Worm (Caenorhabditis elegans) whole organism, mixed stage, embryonic: ENCODE results near the gene EEED8.3.

ENCODE experiments used
- M03D4.4 ChIP-seq: sonication (generic microtip); optimal IDR thresholded peaks from 2 replicates; lab custom pipeline; 2017; ENCODE audit warnings: mild to moderate bottlenecking, missing genetic modification characterization, missing compliant biosample characterization
- bed-3 ChIP-seq: fragments of 200-800 bp; sonication (Bioruptor generic); optimal IDR thresholded peaks from 3 replicates; lab custom pipeline; 2018; ENCODE audit warnings: mild to moderate bottlenecking, missing genetic modification characterization, moderate library complexity, missing compliant biosample characterization
- blmp-1 ChIP-seq: fragments of 150-350 bp; optimal IDR thresholded peaks from 2 replicates; lab custom pipeline; 2014; ENCODE audit warnings: missing biosample characterization, missing genetic modification characterization
- ceh-39 ChIP-seq: fragments of 150-350 bp; optimal IDR thresholded peaks from 2 replicates; lab custom pipeline; 2014; ENCODE audit warnings: missing biosample characterization, missing genetic modification characterization
- ceh-43 ChIP-seq: fragments of 200-800 bp; sonication (Bioruptor generic); optimal IDR thresholded peaks from 2 replicates; lab custom pipeline; 2018; ENCODE audit warnings: mild to moderate bottlenecking, missing genetic modification characterization, moderate library complexity, missing compliant biosample characterization
- ceh-83 ChIP-seq: fragments of 200-800 bp; sonication (Bioruptor generic); optimal IDR thresholded peaks from 2 replicates; lab custom pipeline; 2018; ENCODE audit warnings: mild to moderate bottlenecking, missing genetic modification characterization, missing compliant biosample characterization
- ces-1 ChIP-seq: fragments of 150-350 bp; optimal IDR thresholded peaks from 2 replicates; lab custom pipeline; 2014; ENCODE audit warnings: missing biosample characterization, missing genetic modification reagents, missing genetic modification characterization
- cnd-1 ChIP-seq: fragments of 200-800 bp; sonication (Bioruptor generic); optimal IDR thresholded peaks from 2 replicates; lab custom pipeline; 2018; ENCODE audit warnings: mild to moderate bottlenecking, missing genetic modification characterization, missing compliant biosample characterization
- drap-1 ChIP-seq: fragments of 200-800 bp; sonication (Bioruptor generic); optimal IDR thresholded peaks from 3 replicates; lab custom pipeline; 2018; ENCODE audit warnings: mild to moderate bottlenecking, missing genetic modification characterization, missing compliant biosample characterization
- elt-1 ChIP-seq: sonication (generic microtip); optimal IDR thresholded peaks from 2 replicates; lab custom pipeline; 2017; ENCODE audit warnings: missing genetic modification characterization, mild to moderate bottlenecking, missing compliant biosample characterization, antibody characterized with exemption, moderate library complexity, borderline replicate concordance; ENCODE audit not compliant: insufficient read depth
- elt-3 ChIP-seq: fragments of 150-350 bp; optimal IDR thresholded peaks from 2 replicates; lab custom pipeline; 2014; ENCODE audit warnings: missing biosample characterization, missing genetic modification characterization
- flh-1 ChIP-seq: fragments of 200-800 bp; sonication (Bioruptor generic); optimal IDR thresholded peaks from 2 replicates; lab custom pipeline; 2018; ENCODE audit warnings: mild to moderate bottlenecking, missing genetic modification characterization, moderate library complexity, missing compliant biosample characterization
- ham-2 ChIP-seq: fragments of 200-800 bp; sonication (Bioruptor generic); optimal IDR thresholded peaks from 2 replicates; lab custom pipeline; 2018; ENCODE audit warnings: mild to moderate bottlenecking, missing genetic modification characterization, missing compliant biosample characterization
- hlh-1 ChIP-seq: fragments of 150-350 bp; optimal IDR thresholded peaks from 2 replicates; lab custom pipeline; 2014; ENCODE audit warnings: missing biosample characterization, missing genetic modification reagents, missing genetic modification characterization
- lin-13 ChIP-seq: fragments of 150-350 bp; optimal IDR thresholded peaks from 2 replicates; lab custom pipeline; 2014; ENCODE audit warnings: missing biosample characterization, missing genetic modification characterization
- lin-32 ChIP-seq: fragments of 200-800 bp; sonication (Bioruptor generic); optimal IDR thresholded peaks from 2 replicates; lab custom pipeline; 2018; ENCODE audit warnings: mild to moderate bottlenecking, missing genetic modification characterization, missing compliant biosample characterization
- lsy-2 ChIP-seq: fragments of 150-350 bp; optimal IDR thresholded peaks from 2 replicates; lab custom pipeline; 2014; ENCODE audit warnings: missing biosample characterization, missing genetic modification characterization
- mab-5 ChIP-seq: fragments of 150-350 bp; optimal IDR thresholded peaks from 2 replicates; lab custom pipeline; 2014; ENCODE audit warnings: missing biosample characterization, missing genetic modification characterization
- mep-1 ChIP-seq: fragments of 150-350 bp; optimal IDR thresholded peaks from 2 replicates; lab custom pipeline; 2017; ENCODE audit warnings: missing biosample characterization, missing genetic modification reagents, missing genetic modification characterization, inconsistent platforms
- mls-2 ChIP-seq: sonication (generic microtip); optimal IDR thresholded peaks from 2 replicates; lab custom pipeline; 2016; ENCODE audit warnings: mild to moderate bottlenecking, missing genetic modification characterization, moderate library complexity, missing compliant biosample characterization
- nhr-12 ChIP-seq: fragments of 150-350 bp; optimal IDR thresholded peaks from 2 replicates; lab custom pipeline; 2014; ENCODE audit warnings: missing biosample characterization, missing genetic modification characterization
- nhr-2 ChIP-seq: fragments of 150-350 bp; optimal IDR thresholded peaks from 2 replicates; lab custom pipeline; 2014; ENCODE audit warnings: missing biosample characterization, missing genetic modification characterization
- nhr-237 ChIP-seq: fragments of 150-350 bp; optimal IDR thresholded peaks from 2 replicates; lab custom pipeline; 2014; ENCODE audit warnings: missing biosample characterization, missing genetic modification characterization
- nhr-28 ChIP-seq: fragments of 150-350 bp; optimal IDR thresholded peaks from 2 replicates; lab custom pipeline; 2014; ENCODE audit warnings: missing biosample characterization, missing genetic modification characterization
- nhr-76 ChIP-seq: sonication (generic microtip); optimal IDR thresholded peaks from 2 replicates; lab custom pipeline; 2017; ENCODE audit warnings: missing biosample characterization, missing genetic modification characterization
- pha-4 ChIP-seq: fragments of 150-350 bp; optimal IDR thresholded peaks from 2 replicates; lab custom pipeline; 2018; ENCODE audit warnings: missing biosample characterization, missing genetic modification reagents, missing genetic modification characterization
- sem-2 ChIP-seq: fragments of 200-800 bp; sonication (Bioruptor generic); optimal IDR thresholded peaks from 2 replicates; lab custom pipeline; 2018; ENCODE audit warnings: mild to moderate bottlenecking, missing genetic modification characterization, missing compliant biosample characterization
- snpc-4 ChIP-seq: fragments of 150-350 bp; optimal IDR thresholded peaks from 2 replicates; lab custom pipeline; 2014; ENCODE audit warnings: missing biosample characterization, missing genetic modification characterization
- sptf-1 ChIP-seq: sonication (generic microtip); optimal IDR thresholded peaks from 2 replicates; lab custom pipeline; 2017; ENCODE audit warnings: mild to moderate bottlenecking, missing genetic modification characterization, moderate library complexity, missing compliant biosample characterization
- tbx-8 ChIP-seq: fragments of 200-800 bp; sonication (Bioruptor generic); optimal IDR thresholded peaks from 2 replicates; lab custom pipeline; 2018; ENCODE audit warnings: mild to moderate bottlenecking, missing genetic modification characterization, moderate library complexity, missing compliant biosample characterization
- unc-120 ChIP-seq: sonication (generic microtip); optimal IDR thresholded peaks from 2 replicates; lab custom pipeline; 2017; ENCODE audit warnings: missing genetic modification characterization, missing compliant biosample characterization; ENCODE audit not compliant: poor library complexity, severe bottlenecking
- unc-39 ChIP-seq: fragments of 150-350 bp; optimal IDR thresholded peaks from 2 replicates; lab custom pipeline; 2014; ENCODE audit warnings: missing biosample characterization, missing genetic modification characterization
- unc-62 ChIP-seq: fragments of 150-350 bp; optimal IDR thresholded peaks from 2 replicates; lab custom pipeline; 2014; ENCODE audit warnings: missing biosample characterization, missing genetic modification reagents, missing genetic modification characterization
- zip-8 ChIP-seq: fragments of 150-350 bp; optimal IDR thresholded peaks from 2 replicates; lab custom pipeline; 2014; ENCODE audit warnings: missing biosample characterization, missing genetic modification characterization
- ztf-11 ChIP-seq: fragments of 150-350 bp; optimal IDR thresholded peaks from 2 replicates; lab custom pipeline; 2014; ENCODE audit warnings: missing biosample characterization, missing genetic modification characterization

The EEED8.3 gene

ce11 chrII:5387217-5387616 is 26.9 kb upstream of the EEED8.3 start, which contains the start of gene ccpp-6:
Gene ccpp-6 (minus strand): TSS chrII:5387317.
- no peak for TF ChIP-seq ztf-11 (tag; lab: Kevin White, UChicago)
- no peak for TF ChIP-seq pha-4 (tag; lab: Kevin White, UChicago)
- no peak for TF ChIP-seq unc-39 (tag; lab: Kevin White, UChicago)
- no peak for TF ChIP-seq cnd-1 (tag; lab: Kevin White, UChicago)
- no peak for TF ChIP-seq bed-3 (GFP tag; lab: Kevin White, UChicago)
- no peak for TF ChIP-seq lin-13 (tag; lab: Kevin White, UChicago)
- no peak for TF ChIP-seq drap-1 (GFP tag; lab: Kevin White, UChicago)
- no peak for TF ChIP-seq hlh-1 (tag; lab: Kevin White, UChicago)
- TF ChIP-seq nhr-12 (tag; lab: Kevin White, UChicago) = no peak
- no peak for TF ChIP-seq nhr-237 (tag; lab: Kevin White, UChicago)
- TF ChIP-seq nhr-2 = no peak
- no peak for TF ChIP-seq mep-1 (tag; lab: Kevin White, UChicago)
- no peak for TF ChIP-seq mls-2 (tag; lab: Kevin White, UChicago)
- no peak for TF ChIP-seq ceh-43 (GFP tag; lab: Kevin White, UChicago)
- no peak for TF ChIP-seq nhr-76 (tag; lab: Kevin White, UChicago)

DNA sequence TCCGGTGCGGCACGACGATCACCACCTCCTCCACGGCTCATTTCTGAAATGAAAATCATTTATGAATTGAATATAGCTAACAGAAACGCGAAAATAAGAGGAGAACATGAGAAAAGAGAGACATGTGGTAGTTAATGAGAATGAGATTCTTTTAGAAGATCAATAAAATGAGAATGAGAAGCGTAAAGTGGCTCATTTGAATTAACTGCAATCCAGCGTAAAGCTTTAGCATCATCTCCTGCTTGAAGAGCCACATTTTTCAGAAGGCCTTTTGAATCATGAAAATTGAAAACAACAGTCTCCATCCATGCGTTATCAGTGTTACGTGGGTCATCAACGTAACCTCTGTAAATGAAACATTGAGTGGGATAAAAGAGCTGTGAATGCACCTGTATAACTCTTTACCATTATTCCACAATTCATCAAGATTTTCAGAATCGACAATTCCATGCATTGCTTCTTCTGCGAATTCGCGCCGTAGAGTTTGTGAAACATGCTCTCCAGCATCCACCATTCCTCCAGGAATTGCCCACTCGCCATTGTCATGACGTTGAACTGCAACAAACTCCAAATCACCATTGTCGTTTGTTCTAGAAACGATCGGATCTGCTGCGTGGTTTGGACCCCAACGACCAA is 25.2 kb upstream of the EEED8.3 start, which contains the start of gene rsp-4:
Gene rsp-4 (minus strand): TSS at position 51 of the 636 bp plus-strand sequence.
- TF ChIP-seq sptf-1 (tag; lab: Kevin White, UChicago) (no peak), pha-4 (tag; lab: Kevin White, UChicago) (no peak), elt-1 (no peak), ceh-43 (GFP tag; lab: Kevin White, UChicago) (no peak), zip-8 (tag; lab: Kevin White, UChicago) (no peak), sem-2 (GFP tag; lab: Kevin White, UChicago) (no peak), tbx-8 (GFP tag; lab: Kevin White, UChicago) (no peak), drap-1 (GFP tag; lab: Kevin White, UChicago) (no peak), mep-1 (tag; lab: Kevin White, UChicago) (no peak), lsy-2 (tag; lab: Kevin White, UChicago) (no peak), nhr-12 (tag; lab: Kevin White, UChicago) (no peak), nhr-28 (tag; lab: Kevin White, UChicago) (no peak), unc-120 (no peak), snpc-4 (tag; lab: Kevin White, UChicago) (no peak), mls-2 (tag; lab: Kevin White, UChicago) (no peak), ces-1 (no peak), hlh-1 (tag; lab: Kevin White, UChicago) (no peak), unc-62 (GFP tag; lab: Kevin White, UChicago) (no peak), M03D4.4 (tag; lab: Kevin White, UChicago) (no peak)

DNA sequence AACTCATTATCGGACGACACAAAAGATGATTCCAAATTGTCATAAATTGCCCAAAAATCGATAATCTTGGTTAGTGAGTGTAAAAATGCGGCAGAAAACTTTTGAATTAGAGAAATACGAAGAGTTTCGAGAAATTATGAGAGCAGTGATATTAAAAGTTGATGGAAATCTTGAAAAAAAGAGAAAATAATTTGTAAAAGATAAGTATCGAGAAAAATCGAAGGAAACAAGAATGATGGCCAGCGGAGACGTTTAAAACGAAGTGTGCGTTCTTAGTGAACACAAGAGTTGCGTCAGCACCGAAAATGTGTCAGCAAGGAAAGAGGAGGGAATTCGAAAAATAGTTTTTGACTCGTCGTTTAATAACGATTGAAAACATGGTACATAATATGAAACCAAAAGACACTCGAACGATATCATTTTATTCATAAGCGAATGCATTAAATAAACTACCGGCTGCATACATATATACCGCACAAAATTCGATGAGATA is 24.2 kb upstream of the EEED8.3 start, which contains the start of gene ndx-6:
Gene ndx-6 (minus strand): TSS at position 51 of the 493 bp plus-strand sequence.
- peak; percentile 78 for TF ChIP-seq lsy-2 (tag; lab: Kevin White, UChicago)
- TF ChIP-seq sem-2 (GFP tag; lab: Kevin White, UChicago) = no peak
- no peak for TF ChIP-seq ceh-43 (GFP tag; lab: Kevin White, UChicago)
- no peak for TF ChIP-seq nhr-2
- peak; percentile 2 for TF ChIP-seq ceh-83
- TF ChIP-seq mls-2 (tag; lab: Kevin White, UChicago) = peak; percentile 61
- TF ChIP-seq cnd-1 (tag; lab: Kevin White, UChicago) = no peak
- TF ChIP-seq hlh-1 (tag; lab: Kevin White, UChicago) = peak; percentile 25
- no peak for TF ChIP-seq ham-2 (GFP tag; lab: Kevin White, UChicago)
- peak; percentile 34 for TF ChIP-seq ces-1
- peak; percentile 82 for TF ChIP-seq pha-4 (tag; lab: Kevin White, UChicago)
- peak; percentile 7 for TF ChIP-seq unc-62 (GFP tag; lab: Kevin White, UChicago)
- peak; percentile 25 for TF ChIP-seq drap-1 (GFP tag; lab: Kevin White, UChicago)
- TF ChIP-seq snpc-4 (tag; lab: Kevin White, UChicago) = no peak
- TF ChIP-seq M03D4.4 (tag; lab: Kevin White, UChicago) = peak; percentile 46
- TF ChIP-seq unc-120 = peak; percentile 50
- TF ChIP-seq nhr-76 (tag; lab: Kevin White, UChicago) = no peak
- TF ChIP-seq nhr-12 (tag; lab: Kevin White, UChicago) = no peak
- TF ChIP-seq zip-8 (tag; lab: Kevin White, UChicago) = peak; percentile 19
- TF ChIP-seq flh-1 (GFP tag; lab: Kevin White, UChicago) = no peak
- no peak for TF ChIP-seq unc-39 (tag; lab: Kevin White, UChicago)
- TF ChIP-seq nhr-237 (tag; lab: Kevin White, UChicago) = peak; percentile 74
- TF ChIP-seq elt-3 (tag; lab: Kevin White, UChicago) = no peak
- TF ChIP-seq blmp-1 (tag; lab: Kevin White, UChicago) = no peak
- no peak for TF ChIP-seq ztf-11 (tag; lab: Kevin White, UChicago)
- TF ChIP-seq mab-5 (tag; lab: Kevin White, UChicago) = no peak
- no peak for TF ChIP-seq bed-3 (GFP tag; lab: Kevin White, UChicago)
- peak; percentile 75 for TF ChIP-seq lin-13 (tag; lab: Kevin White, UChicago)
- TF ChIP-seq lin-32 (GFP tag; lab: Kevin White, UChicago) = no peak
- TF ChIP-seq ceh-39 = no peak
- TF ChIP-seq mep-1 (tag; lab: Kevin White, UChicago) = peak; percentile 92
- no peak for TF ChIP-seq tbx-8 (GFP tag; lab: Kevin White, UChicago)
- TF ChIP-seq sptf-1 (tag; lab: Kevin White, UChicago) = peak; percentile 71
- no peak for TF ChIP-seq elt-1
- no peak for TF ChIP-seq nhr-28 (tag; lab: Kevin White, UChicago)
